Worm (Caenorhabditis elegans): ENCODE measurements around the gene C10A4.9.

DNA sequence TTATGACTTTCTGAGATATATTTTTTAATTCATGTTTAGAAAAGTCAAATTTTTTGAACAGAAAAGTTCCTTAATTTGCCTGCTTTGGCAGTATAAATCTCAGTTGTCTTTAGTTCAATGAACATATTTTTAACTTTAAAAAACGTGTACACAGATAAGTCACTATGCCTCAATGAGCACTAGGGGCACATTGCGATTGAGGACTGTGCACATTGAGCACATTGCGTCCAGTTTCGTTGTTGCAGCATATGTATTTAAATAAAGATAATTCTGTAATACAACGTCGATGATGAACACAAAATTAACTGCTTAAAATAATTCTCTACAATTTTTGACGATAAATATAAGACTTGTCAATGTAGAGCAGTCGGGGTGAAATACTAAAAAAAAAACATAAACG lies 12.9 kb upstream of the C10A4.9 start:
- TF ChIP-seq ama-1 (optimal IDR thresholded peaks at IDR 0.05) = no peak
- TF ChIP-seq tbx-7 (tag; optimal IDR thresholded peaks at IDR 0.05) = no peak
- no peak for TF ChIP-seq sdc-2 (tag; optimal IDR thresholded peaks at IDR 0.05)
- TF ChIP-seq ceh-6 (GFP tag; optimal IDR thresholded peaks at IDR 0.05) = no peak
- no peak for TF ChIP-seq Y22D7AL.16 (tag; optimal IDR thresholded peaks at IDR 0.05)
- no peak for TF ChIP-seq F13H6.1 (tag; optimal IDR thresholded peaks at IDR 0.05)
- TF ChIP-seq nfya-1 (tag; optimal IDR thresholded peaks at IDR 0.05) = no peak
- no peak for TF ChIP-seq dve-1 (tag; optimal IDR thresholded peaks at IDR 0.05)
- TF ChIP-seq elt-2 (tag; optimal IDR thresholded peaks at IDR 0.05) = no peak
- TF ChIP-seq hlh-8 (tag; optimal IDR thresholded peaks at IDR 0.05) = no peak
- TF ChIP-seq ceh-45 (GFP tag; IDR thresholded peaks at IDR 0.05) = no peak
- TF ChIP-seq pha-4 (tag; optimal IDR thresholded peaks at IDR 0.05) = no peak
- TF ChIP-seq unc-3 (GFP tag; conservative IDR thresholded peaks at IDR 0.05) = no peak
- TF ChIP-seq unc-3 (tag; optimal IDR thresholded peaks at IDR 0.05) = no peak
- no peak for TF ChIP-seq npax-4 (tag; optimal IDR thresholded peaks at IDR 0.05)
